Worm (Caenorhabditis elegans) whole organism, midembryonic: Measurements from ENCODE around the gene pccb-1.

Experiments
- T22C8.4 ChIP-seq: fragments of 200-800 bp; sonication (Bioruptor generic); IDR thresholded peaks from 2 replicates; pipeline ENCODE4 v1.3.6; 2022; ENCODE audit warnings: missing genetic modification characterization, missing compliant biosample characterization
- cog-1 ChIP-seq: sonication (generic microtip); optimal IDR thresholded peaks from 2 replicates; lab custom pipeline; 2016; ENCODE audit warnings: missing genetic modification characterization, missing compliant biosample characterization
- flt-1 ChIP-seq: fragments of 200-800 bp; sonication (Bioruptor generic); IDR thresholded peaks from 2 replicates; pipeline ENCODE4 v1.3.6; 2022; ENCODE audit warnings: missing genetic modification characterization, missing compliant biosample characterization
- klf-2 ChIP-seq: fragments of 200-800 bp; sonication (Bioruptor generic); conservative IDR thresholded peaks from 2 replicates; pipeline ENCODE4 v1.3.6; 2022; ENCODE audit warnings: missing genetic modification reagents, missing genetic modification characterization, missing compliant biosample characterization
- med-1 ChIP-seq: sonication (generic microtip); optimal IDR thresholded peaks from 2 replicates; lab custom pipeline; 2017; ENCODE audit warnings: missing genetic modification characterization, mild to moderate bottlenecking, missing compliant biosample characterization, antibody characterized with exemption, missing genetic modification reagents; ENCODE audit not compliant: insufficient read depth
- ref-1 ChIP-seq: fragments of 200-800 bp; sonication (Bioruptor generic); conservative IDR thresholded peaks from 2 replicates; pipeline ENCODE4 v1.3.6; 2022; ENCODE audit warnings: missing genetic modification reagents, missing genetic modification characterization, missing compliant biosample characterization
- tab-1 ChIP-seq: fragments of 200-800 bp; sonication (Bioruptor generic); IDR thresholded peaks from 2 replicates; pipeline ENCODE4 v1.3.6; 2022; ENCODE audit warnings: missing genetic modification characterization, missing compliant biosample characterization
- ztf-23 ChIP-seq: fragments of 200-800 bp; sonication (Bioruptor generic); IDR thresholded peaks from 2 replicates; pipeline ENCODE4 v1.3.6; 2022; ENCODE audit warnings: missing genetic modification reagents, missing genetic modification characterization, missing compliant biosample characterization
- ztf-29 ChIP-seq: fragments of 200-800 bp; sonication (Bioruptor generic); IDR thresholded peaks from 2 replicates; pipeline ENCODE4 v1.3.6; 2022; ENCODE audit warnings: missing genetic modification reagents, missing genetic modification characterization, missing compliant biosample characterization

pccb-1 gene

DNA sequence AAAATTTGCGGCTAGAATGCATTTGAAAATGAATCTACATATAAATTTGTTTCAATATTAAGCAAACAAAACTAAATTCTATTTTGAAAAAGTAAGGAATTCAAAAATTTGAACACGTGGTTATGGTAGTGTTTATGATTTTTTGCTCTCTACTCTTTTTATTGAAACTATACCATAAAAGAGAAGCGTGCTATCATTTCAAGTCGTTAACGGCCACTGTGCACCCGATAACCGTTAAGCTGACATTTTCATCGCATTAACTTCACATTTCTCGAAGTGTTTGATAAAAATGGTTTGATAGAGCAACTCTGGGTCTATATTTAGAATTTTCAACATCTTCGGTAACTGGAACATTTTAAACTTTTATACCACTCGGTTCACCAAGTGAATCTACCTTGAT is 34.5 kb upstream of the pccb-1 start, which contains the start of gene twk-26:
twk-26 (minus strand) TSS at position 23 of the 400 bp plus-strand sequence.
- TF ChIP-seq med-1 (GFP tag; lab: Kevin White, UChicago), result no peak
- no peak for TF ChIP-seq ztf-29 (GFP tag; lab: Robert Waterston, UW)
- no peak for TF ChIP-seq ref-1 (GFP tag; lab: Robert Waterston, UW)
- no peak for TF ChIP-seq flt-1
- no peak for TF ChIP-seq tab-1 (GFP tag; lab: Robert Waterston, UW)
- TF ChIP-seq klf-2 (GFP tag; lab: Robert Waterston, UW), result no peak
- no peak for TF ChIP-seq ztf-23 (GFP tag; lab: Robert Waterston, UW)
- TF ChIP-seq cog-1 (tag; lab: Kevin White, UChicago), result no peak
- no peak for TF ChIP-seq T22C8.4

DNA sequence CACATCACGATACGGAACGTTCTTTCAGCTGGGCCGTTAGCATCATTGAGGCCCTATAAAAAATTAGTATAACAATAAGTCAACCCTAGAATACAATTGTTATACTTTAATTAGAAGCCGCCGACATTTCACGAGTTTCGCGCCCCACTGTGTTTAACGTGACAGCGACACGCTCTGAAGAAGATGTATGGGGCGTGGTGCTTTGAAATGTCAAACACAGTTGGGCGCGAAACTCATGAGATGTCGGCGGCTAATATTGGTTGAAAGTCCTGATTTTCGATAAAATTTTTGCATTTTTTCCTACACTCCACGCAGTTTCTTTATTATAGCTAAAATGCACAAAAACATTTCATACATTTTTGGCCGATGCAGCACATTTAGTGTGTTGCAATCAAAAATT is 33.3 kb upstream of the pccb-1 start:
- TF ChIP-seq ref-1 (GFP tag; lab: Robert Waterston, UW) (no peak), klf-2 (GFP tag; lab: Robert Waterston, UW) (no peak), cog-1 (tag; lab: Kevin White, UChicago) (no peak), T22C8.4 (no peak), flt-1 (no peak), tab-1 (GFP tag; lab: Robert Waterston, UW) (no peak), med-1 (GFP tag; lab: Kevin White, UChicago) (no peak), ztf-23 (GFP tag; lab: Robert Waterston, UW) (no peak)

DNA sequence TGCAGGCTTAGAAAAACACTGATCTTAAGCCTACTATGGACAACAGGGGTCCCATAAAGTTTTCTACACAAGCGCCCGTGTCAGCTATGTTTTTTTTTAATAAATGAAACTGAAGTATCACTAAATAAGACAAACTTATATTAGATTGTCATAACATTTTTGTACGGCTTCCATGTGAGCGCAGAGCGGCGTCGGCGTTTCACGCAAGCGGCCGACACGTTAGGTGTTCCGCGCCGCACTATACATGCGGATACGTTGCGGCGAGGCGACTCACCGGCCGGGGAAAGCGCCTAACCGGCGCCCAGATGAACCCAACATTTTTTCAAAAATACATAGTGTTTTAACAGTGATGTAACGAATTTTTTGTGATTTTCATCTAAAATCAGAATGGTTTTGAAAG is 31.7 kb upstream of the pccb-1 start:
- TF ChIP-seq ztf-23 (GFP tag; lab: Robert Waterston, UW), result no peak
- no peak for TF ChIP-seq flt-1
- no peak for TF ChIP-seq tab-1 (GFP tag; lab: Robert Waterston, UW)
- no peak for TF ChIP-seq T22C8.4

DNA sequence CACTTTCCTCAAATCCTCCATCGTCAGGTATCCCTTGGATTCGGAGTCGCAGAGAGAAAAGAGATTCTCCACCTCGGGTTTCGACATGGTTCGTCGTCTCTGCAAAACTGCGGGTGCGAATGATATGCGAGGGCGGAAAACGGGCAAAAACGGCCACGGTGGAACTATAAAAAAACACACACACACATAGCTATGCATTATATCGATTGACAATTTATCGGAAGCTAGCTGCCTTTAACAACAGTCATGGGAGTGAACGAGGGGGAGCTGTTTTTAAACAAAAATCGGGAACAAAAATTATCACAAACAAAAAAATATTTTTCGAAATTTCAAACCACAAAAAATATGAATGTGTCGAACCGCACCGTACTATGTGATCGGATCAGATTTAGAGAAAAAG is 30.1 kb upstream of the pccb-1 start, which contains the start of gene rsef-1:
rsef-1 (minus strand) TSS at position 101 of the 400 bp plus-strand sequence.
- no peak for TF ChIP-seq T22C8.4
- TF ChIP-seq ztf-23 (GFP tag; lab: Robert Waterston, UW), result no peak
- no peak for TF ChIP-seq flt-1
- no peak for TF ChIP-seq ztf-29 (GFP tag; lab: Robert Waterston, UW)
- TF ChIP-seq ref-1 (GFP tag; lab: Robert Waterston, UW), result no peak
- TF ChIP-seq med-1 (GFP tag; lab: Kevin White, UChicago), result no peak
- no peak for TF ChIP-seq cog-1 (tag; lab: Kevin White, UChicago)
- no peak for TF ChIP-seq tab-1 (GFP tag; lab: Robert Waterston, UW)
- TF ChIP-seq klf-2 (GFP tag; lab: Robert Waterston, UW), result no peak

DNA sequence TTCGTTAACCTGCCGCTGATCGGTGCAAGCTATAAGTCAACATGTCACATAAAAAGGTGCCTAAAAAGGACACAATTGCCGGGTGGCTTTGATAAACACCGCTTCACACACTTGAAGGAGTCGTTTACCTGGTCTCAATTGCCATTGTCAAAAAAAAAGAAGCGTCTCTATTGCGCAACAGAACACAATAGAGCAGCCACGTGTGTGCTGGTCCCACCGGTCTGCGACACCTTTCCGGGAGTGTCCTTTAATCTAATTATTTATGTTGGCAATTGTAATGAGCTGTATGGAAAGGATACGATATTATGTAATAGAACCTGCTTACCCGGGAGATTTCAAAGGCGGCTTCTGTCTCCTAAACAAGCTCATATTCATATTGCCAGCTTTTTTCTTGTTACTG is 27.7 kb upstream of the pccb-1 start:
- no peak for TF ChIP-seq med-1 (GFP tag; lab: Kevin White, UChicago)
- TF ChIP-seq ref-1 (GFP tag; lab: Robert Waterston, UW), result no peak
- TF ChIP-seq cog-1 (tag; lab: Kevin White, UChicago), result no peak
- TF ChIP-seq flt-1, result no peak
- TF ChIP-seq T22C8.4, result no peak
- no peak for TF ChIP-seq klf-2 (GFP tag; lab: Robert Waterston, UW)
- TF ChIP-seq tab-1 (GFP tag; lab: Robert Waterston, UW), result no peak
- TF ChIP-seq ztf-23 (GFP tag; lab: Robert Waterston, UW), result no peak
- TF ChIP-seq ztf-29 (GFP tag; lab: Robert Waterston, UW), result no peak

DNA sequence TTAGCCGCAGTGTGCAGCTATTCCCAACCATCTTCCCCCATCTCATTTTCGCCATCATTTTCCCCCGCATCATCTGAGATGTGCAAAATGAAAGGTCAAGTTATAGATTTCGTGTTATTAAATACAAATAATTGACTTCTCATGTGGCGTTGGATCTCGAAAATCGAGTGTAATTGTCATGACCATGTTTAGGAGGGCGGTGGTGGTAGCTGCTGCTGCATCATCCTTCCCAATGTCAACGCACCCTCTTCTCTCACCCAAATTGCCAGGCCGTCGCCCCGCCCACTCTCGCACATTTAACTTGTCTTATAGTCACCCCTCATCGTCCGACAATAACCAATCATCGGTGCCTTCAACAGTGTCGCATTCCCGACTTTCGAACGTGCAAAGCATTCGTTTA is 26.1 kb upstream of the pccb-1 start, which contains the start of gene ceh-30:
ceh-30 (plus strand) TSS at position 301 of the 400 bp plus-strand sequence.
- TF ChIP-seq flt-1 (no peak), ztf-23 (GFP tag; lab: Robert Waterston, UW) (no peak), cog-1 (tag; lab: Kevin White, UChicago) (no peak), tab-1 (GFP tag; lab: Robert Waterston, UW) (no peak), klf-2 (GFP tag; lab: Robert Waterston, UW) (no peak), T22C8.4 (no peak), ref-1 (GFP tag; lab: Robert Waterston, UW) (no peak), ztf-29 (GFP tag; lab: Robert Waterston, UW) (no peak), med-1 (GFP tag; lab: Kevin White, UChicago) (no peak)

DNA sequence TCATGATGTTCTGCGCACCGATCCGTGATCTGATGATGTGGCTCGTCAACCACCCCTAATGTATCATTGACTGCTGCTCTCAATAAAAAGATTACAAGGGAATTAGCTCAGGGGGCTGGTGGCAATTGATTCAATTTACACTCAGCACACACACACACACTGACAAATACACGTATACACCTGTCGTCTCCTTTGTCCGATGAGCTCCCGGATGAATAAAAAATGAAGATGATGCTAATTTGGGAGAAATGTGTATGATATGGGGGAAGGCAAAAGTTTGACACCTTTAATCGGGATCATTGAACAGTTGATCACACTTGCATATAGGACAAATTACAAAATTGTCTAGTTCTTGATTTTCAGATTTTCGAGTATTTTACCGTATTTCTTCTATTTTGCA is 22.3 kb upstream of the pccb-1 start:
- TF ChIP-seq klf-2 (GFP tag; lab: Robert Waterston, UW), result no peak
- TF ChIP-seq tab-1 (GFP tag; lab: Robert Waterston, UW), result no peak
- TF ChIP-seq ztf-29 (GFP tag; lab: Robert Waterston, UW), result no peak
- no peak for TF ChIP-seq ztf-23 (GFP tag; lab: Robert Waterston, UW)
- no peak for TF ChIP-seq T22C8.4
- TF ChIP-seq ref-1 (GFP tag; lab: Robert Waterston, UW), result no peak
- TF ChIP-seq med-1 (GFP tag; lab: Kevin White, UChicago), result no peak
- no peak for TF ChIP-seq cog-1 (tag; lab: Kevin White, UChicago)
- no peak for TF ChIP-seq flt-1

DNA sequence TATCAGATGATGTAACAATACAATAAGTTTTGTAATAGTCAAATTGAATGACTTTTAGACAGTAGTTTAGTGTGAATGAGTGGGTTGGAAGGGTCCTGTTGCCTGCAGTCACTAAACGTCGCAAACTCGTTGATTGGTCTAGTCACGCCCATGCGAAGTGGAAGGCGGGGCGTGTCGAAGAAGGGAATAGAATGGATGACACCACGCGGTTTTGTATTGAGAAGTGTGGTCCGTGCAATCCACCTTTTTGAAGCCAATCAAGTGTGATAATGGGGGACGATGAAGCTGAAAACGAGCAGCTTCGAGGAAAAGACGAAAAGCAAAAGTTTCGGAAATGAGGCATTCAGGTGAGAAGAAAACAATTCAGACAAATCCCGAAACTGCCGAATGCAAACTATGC is 19.0 kb upstream of the pccb-1 start, which contains the start of gene ceh-31:
ceh-31 (minus strand) TSS at position 101 of the 400 bp plus-strand sequence.
- no peak for TF ChIP-seq klf-2 (GFP tag; lab: Robert Waterston, UW)
- TF ChIP-seq T22C8.4, result no peak
- no peak for TF ChIP-seq med-1 (GFP tag; lab: Kevin White, UChicago)
- TF ChIP-seq tab-1 (GFP tag; lab: Robert Waterston, UW), result no peak
- no peak for TF ChIP-seq ztf-29 (GFP tag; lab: Robert Waterston, UW)
- TF ChIP-seq ref-1 (GFP tag; lab: Robert Waterston, UW), result no peak
- no peak for TF ChIP-seq cog-1 (tag; lab: Kevin White, UChicago)
- TF ChIP-seq ztf-23 (GFP tag; lab: Robert Waterston, UW), result no peak

DNA sequence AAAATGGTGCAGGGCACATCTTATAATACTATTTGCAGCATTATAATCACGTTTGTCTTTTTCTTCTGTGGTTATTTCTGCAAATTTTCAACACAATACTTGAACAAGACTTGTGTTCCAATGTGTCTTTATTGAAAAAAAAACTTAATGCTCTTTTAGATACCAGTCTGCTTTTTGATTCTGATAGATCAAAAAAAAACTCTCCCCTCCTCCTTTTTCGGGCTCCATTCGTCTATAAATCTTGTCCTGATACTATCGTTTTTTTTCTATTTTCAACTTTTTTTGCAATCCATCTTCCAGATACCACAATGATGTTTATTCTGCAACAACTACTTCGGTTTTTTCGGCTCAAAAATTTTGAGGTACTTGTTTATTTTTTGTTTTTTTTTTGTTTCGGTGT is 8.5 kb upstream of the pccb-1 start, which contains the start of gene twk-16:
twk-16 (plus strand) TSS at position 301 of the 400 bp plus-strand sequence.
- TF ChIP-seq T22C8.4, result no peak
- no peak for TF ChIP-seq med-1 (GFP tag; lab: Kevin White, UChicago)
- no peak for TF ChIP-seq flt-1
- TF ChIP-seq ztf-29 (GFP tag; lab: Robert Waterston, UW), result no peak
- no peak for TF ChIP-seq klf-2 (GFP tag; lab: Robert Waterston, UW)
- no peak for TF ChIP-seq ztf-23 (GFP tag; lab: Robert Waterston, UW)
- no peak for TF ChIP-seq cog-1 (tag; lab: Kevin White, UChicago)
- TF ChIP-seq ref-1 (GFP tag; lab: Robert Waterston, UW), result no peak
